Worm (Caenorhabditis elegans) whole organism, early embryonic: Measurements from ENCODE around the gene srw-136.

Source experiments
- aly-1 ChIP-seq: sonication (generic microtip); optimal IDR thresholded peaks from 2 replicates; lab custom pipeline; 2016; ENCODE audit warnings: missing genetic modification characterization, missing compliant biosample characterization
- ama-1 ChIP-seq: fragments of 150-350 bp; optimal IDR thresholded peaks from 2 replicates; lab custom pipeline; 2014
- ceh-13 ChIP-seq: fragments of 200-800 bp; sonication (Bioruptor generic); optimal IDR thresholded peaks from 2 replicates; lab custom pipeline; 2018; ENCODE audit warnings: mild to moderate bottlenecking, missing genetic modification characterization, missing compliant biosample characterization
- ets-7 ChIP-seq: sonication (generic microtip); optimal IDR thresholded peaks from 2 replicates; lab custom pipeline; 2016; ENCODE audit warnings: missing genotype, missing genetic modification characterization, missing compliant biosample characterization
- flt-1 ChIP-seq: fragments of 200-800 bp; sonication (Bioruptor generic); IDR thresholded peaks from 2 replicates; pipeline ENCODE4 v1.3.6; 2022; ENCODE audit warnings: missing genetic modification characterization, missing compliant biosample characterization
- hnd-1 ChIP-seq: sonication (generic microtip); optimal IDR thresholded peaks from 2 replicates; lab custom pipeline; 2016; ENCODE audit warnings: missing genetic modification characterization, missing compliant biosample characterization
- tra-4 ChIP-seq: sonication (generic microtip); optimal IDR thresholded peaks from 2 replicates; lab custom pipeline; 2017; ENCODE audit warnings: missing genetic modification characterization, missing compliant biosample characterization

- TF ChIP-seq tra-4 (tag; lab: Kevin White, UChicago): no peak
- TF ChIP-seq flt-1 (GFP tag; lab: Robert Waterston, UW): no peak
- TF ChIP-seq ama-1: no peak
- no peak for TF ChIP-seq hnd-1 (tag; lab: Kevin White, UChicago)
- no peak for TF ChIP-seq aly-1 (tag; lab: Kevin White, UChicago)
- no peak for TF ChIP-seq ceh-13 (GFP tag; lab: Kevin White, UChicago)
- no peak for TF ChIP-seq ets-7
These were observed 16.6 kb downstream of the srw-136 start, which contains the start of gene srw-115 for ce11 chrV:2993816-2994215.
